Worm (Caenorhabditis elegans): ENCODE measurements around the gene nhr-35.

DNA sequence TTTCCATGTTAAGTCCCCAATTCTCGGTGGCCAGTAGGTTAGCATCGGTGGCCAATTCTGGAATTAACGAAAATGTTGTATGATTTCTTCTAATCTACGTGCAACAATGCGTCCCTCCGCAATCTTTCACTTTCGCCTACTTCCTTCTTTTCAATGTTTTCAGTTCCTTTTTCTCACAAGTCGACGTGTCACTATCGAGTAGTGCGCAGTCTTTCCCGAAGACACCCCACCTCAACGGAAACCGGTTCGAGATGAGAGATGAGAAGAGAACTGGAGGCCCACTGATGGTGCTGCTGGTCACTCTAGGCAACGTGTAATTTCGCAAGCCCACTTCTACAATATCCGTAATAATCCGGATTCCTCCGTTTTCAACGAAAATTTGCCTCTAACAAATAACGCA is 12.5 kb upstream of the nhr-35 start:
- TF ChIP-seq lin-32 (GFP tag; optimal IDR thresholded peaks at IDR 0.05) (no peak), nhr-2 (tag; optimal IDR thresholded peaks at IDR 0.05) (no peak)
